Worm (Caenorhabditis elegans) whole organism, late embryonic: ENCODE results near the gene sre-19.
A peak's percentile ranks its signal among the peaks of the same experiment; 100 is the strongest.

Source experiments
- C08G9.2 ChIP-seq: sonication (generic microtip); optimal IDR thresholded peaks from 2 replicates; lab custom pipeline; 2016; ENCODE audit warnings: mild to moderate bottlenecking, missing genetic modification characterization, moderate library complexity, missing compliant biosample characterization
- F13H6.1 ChIP-seq: sonication (generic microtip); optimal IDR thresholded peaks from 2 replicates; lab custom pipeline; 2016; ENCODE audit warnings: missing genetic modification characterization, missing compliant biosample characterization
- K02D7.2 ChIP-seq: sonication (generic microtip); optimal IDR thresholded peaks from 2 replicates; lab custom pipeline; 2017; ENCODE audit warnings: mild to moderate bottlenecking, missing genetic modification characterization, missing compliant biosample characterization
- T23F11.4 ChIP-seq: fragments of 200-800 bp; sonication (Bioruptor generic); optimal IDR thresholded peaks from 2 replicates; lab custom pipeline; 2018; ENCODE audit warnings: mild to moderate bottlenecking, missing genetic modification characterization, missing compliant biosample characterization
- ama-1 ChIP-seq: fragments of 150-350 bp; optimal IDR thresholded peaks from 2 replicates; lab custom pipeline; 2014
- ceh-14 ChIP-seq: sonication (generic microtip); optimal IDR thresholded peaks from 2 replicates; lab custom pipeline; 2016; ENCODE audit warnings: missing genotype, missing genetic modification characterization, missing compliant biosample characterization
- ceh-18 ChIP-seq: sonication (generic microtip); optimal IDR thresholded peaks from 2 replicates; lab custom pipeline; 2016; ENCODE audit warnings: missing genetic modification characterization, missing compliant biosample characterization
- ceh-19 ChIP-seq: fragments of 200-800 bp; sonication (Bioruptor generic); optimal IDR thresholded peaks from 2 replicates; lab custom pipeline; 2018; ENCODE audit warnings: mild to moderate bottlenecking, missing genetic modification characterization, missing compliant biosample characterization
- ceh-31 ChIP-seq: sonication (generic microtip); optimal IDR thresholded peaks from 2 replicates; lab custom pipeline; 2016; ENCODE audit warnings: missing genetic modification characterization, missing compliant biosample characterization
- ceh-34 ChIP-seq: sonication (generic microtip); optimal IDR thresholded peaks from 2 replicates; lab custom pipeline; 2016; ENCODE audit warnings: mild to moderate bottlenecking, missing genetic modification characterization, missing compliant biosample characterization
- ceh-45 ChIP-seq: fragments of 200-800 bp; sonication (Bioruptor generic); IDR thresholded peaks from 2 replicates; pipeline ENCODE4 v1.3.6; 2022; ENCODE audit warnings: missing genetic modification reagents, missing genetic modification characterization, missing compliant biosample characterization
- ceh-48 ChIP-seq: sonication (generic microtip); optimal IDR thresholded peaks from 2 replicates; lab custom pipeline; 2016; ENCODE audit warnings: missing genetic modification characterization, inconsistent platforms, missing compliant biosample characterization
- che-1 ChIP-seq: sonication (generic microtip); optimal IDR thresholded peaks from 2 replicates; lab custom pipeline; 2016; ENCODE audit warnings: mild to moderate bottlenecking, missing genetic modification characterization, missing compliant biosample characterization
- elt-2 ChIP-seq: sonication (generic microtip); optimal IDR thresholded peaks from 2 replicates; lab custom pipeline; 2016; ENCODE audit warnings: missing genetic modification reagents, missing genetic modification characterization, missing compliant biosample characterization
- elt-4 ChIP-seq: sonication (generic microtip); optimal IDR thresholded peaks from 2 replicates; lab custom pipeline; 2016; ENCODE audit warnings: missing genetic modification characterization, missing compliant biosample characterization
- fax-1 ChIP-seq: sonication (generic microtip); optimal IDR thresholded peaks from 2 replicates; lab custom pipeline; 2016; ENCODE audit warnings: missing genotype, missing genetic modification characterization, missing compliant biosample characterization
- fkh-6 ChIP-seq: sonication (generic microtip); optimal IDR thresholded peaks from 2 replicates; lab custom pipeline; 2016; ENCODE audit warnings: missing genetic modification characterization, missing compliant biosample characterization
- gmeb-2 ChIP-seq: sonication (generic microtip); optimal IDR thresholded peaks from 2 replicates; lab custom pipeline; 2016; ENCODE audit warnings: missing genetic modification characterization, inconsistent platforms, missing compliant biosample characterization
- hlh-13 ChIP-seq: fragments of 200-800 bp; sonication (Bioruptor generic); optimal IDR thresholded peaks from 2 replicates; lab custom pipeline; 2018; ENCODE audit warnings: mild to moderate bottlenecking, missing genetic modification characterization, missing compliant biosample characterization
- hlh-15 ChIP-seq: sonication (generic microtip); optimal IDR thresholded peaks from 2 replicates; lab custom pipeline; 2016; ENCODE audit warnings: missing genetic modification characterization, missing compliant biosample characterization
- hlh-30 ChIP-seq: sonication (generic microtip); optimal IDR thresholded peaks from 2 replicates; lab custom pipeline; 2017; ENCODE audit warnings: antibody characterized with exemption, missing genetic modification characterization, missing compliant biosample characterization; ENCODE audit not compliant: insufficient read depth
- hlh-8 ChIP-seq: sonication (generic microtip); optimal IDR thresholded peaks from 2 replicates; lab custom pipeline; 2016; ENCODE audit warnings: missing genotype, missing genetic modification characterization, missing compliant biosample characterization
- mec-3 ChIP-seq: sonication (generic microtip); optimal IDR thresholded peaks from 2 replicates; lab custom pipeline; 2016; ENCODE audit warnings: borderline replicate concordance, missing genetic modification characterization, missing compliant biosample characterization
- nfya-1 ChIP-seq: sonication (generic microtip); optimal IDR thresholded peaks from 2 replicates; lab custom pipeline; 2017; ENCODE audit warnings: missing genetic modification characterization, mild to moderate bottlenecking, missing compliant biosample characterization, antibody characterized with exemption, moderate library complexity
- npax-4 ChIP-seq: sonication (generic microtip); optimal IDR thresholded peaks from 2 replicates; lab custom pipeline; 2016; ENCODE audit warnings: missing genetic modification characterization, missing compliant biosample characterization
- pag-3 ChIP-seq: sonication (generic microtip); optimal IDR thresholded peaks from 2 replicates; lab custom pipeline; 2016; ENCODE audit warnings: missing compliant biosample characterization, missing genetic modification characterization, borderline replicate concordance
- pat-9 ChIP-seq: fragments of 200-800 bp; sonication (Bioruptor generic); optimal IDR thresholded peaks from 2 replicates; lab custom pipeline; 2018; ENCODE audit warnings: mild to moderate bottlenecking, missing genetic modification characterization, moderate library complexity, missing compliant biosample characterization
- pax-1 ChIP-seq: fragments of 150-350 bp; optimal IDR thresholded peaks from 2 replicates; lab custom pipeline; 2014; ENCODE audit warnings: missing biosample characterization, missing genetic modification characterization
- pha-4 ChIP-seq: fragments of 150-350 bp; optimal IDR thresholded peaks from 2 replicates; lab custom pipeline; 2018; ENCODE audit warnings: missing biosample characterization, missing genetic modification reagents, missing genetic modification characterization
- pqm-1 ChIP-seq: sonication (generic microtip); optimal IDR thresholded peaks from 2 replicates; lab custom pipeline; 2016; ENCODE audit warnings: missing genetic modification characterization, missing compliant biosample characterization
- ref-2 ChIP-seq: sonication (generic microtip); optimal IDR thresholded peaks from 2 replicates; lab custom pipeline; 2016; ENCODE audit warnings: missing genetic modification characterization, missing compliant biosample characterization
- sox-2 ChIP-seq: fragments of 200-800 bp; sonication (Bioruptor generic); IDR thresholded peaks from 2 replicates; pipeline ENCODE4 v1.3.6; 2022; ENCODE audit warnings: missing genetic modification reagents, missing genetic modification characterization, missing compliant biosample characterization
- tbx-2 ChIP-seq: sonication (generic microtip); optimal IDR thresholded peaks from 2 replicates; lab custom pipeline; 2016; ENCODE audit warnings: missing genetic modification characterization, missing compliant biosample characterization
- unc-3 ChIP-seq, 2 experiments: fragments of 200-800 bp in 1 of 2; sonication (Bioruptor generic) in 1 of 2; sonication (generic microtip) in 1 of 2; conservative IDR thresholded peaks in 1 of 2; optimal IDR thresholded peaks in 1 of 2; 2 replicates each; pipeline versions ENCODE4 v1.3.6 to Lab custom; 2016 to 2022; ENCODE audit warnings: missing compliant biosample characterization in 2 of 2, missing genetic modification characterization in 2 of 2, missing genetic modification reagents in 1 of 2
- unc-42 ChIP-seq: sonication (generic microtip); optimal IDR thresholded peaks from 2 replicates; lab custom pipeline; 2016; ENCODE audit warnings: missing genotype, missing genetic modification characterization, missing compliant biosample characterization
- unc-55 ChIP-seq: sonication (generic microtip); optimal IDR thresholded peaks from 2 replicates; lab custom pipeline; 2017; ENCODE audit warnings: missing biosample characterization, missing genetic modification reagents, missing genetic modification characterization
- unc-86 ChIP-seq: sonication (generic microtip); optimal IDR thresholded peaks from 2 replicates; lab custom pipeline; 2016; ENCODE audit warnings: missing genetic modification characterization, missing compliant biosample characterization
- zip-5 ChIP-seq: sonication (generic microtip); optimal IDR thresholded peaks from 2 replicates; lab custom pipeline; 2016; ENCODE audit warnings: missing genetic modification characterization, missing compliant biosample characterization
- ztf-16 ChIP-seq: sonication (generic microtip); optimal IDR thresholded peaks from 2 replicates; lab custom pipeline; 2017; ENCODE audit warnings: missing genetic modification characterization, missing compliant biosample characterization

Gene sre-19

ce11 chrIV:12261353-12261752, 22.6 kb upstream of the sre-19 start, which contains the start of gene sre-14:
Gene sre-14 (minus strand): TSS chrIV:12261453.
- no peak for TF ChIP-seq zip-5 (tag; lab: Kevin White, UChicago)

- TF ChIP-seq gmeb-2 (tag; lab: Kevin White, UChicago) (no peak), pax-1 (tag; lab: Kevin White, UChicago) (no peak), hlh-13 (GFP tag; lab: Kevin White, UChicago) (no peak), tbx-2 (peak; percentile 40), elt-2 (no peak), ceh-34 (tag; lab: Kevin White, UChicago) (peak; percentile 4), npax-4 (tag; lab: Kevin White, UChicago) (no peak), pag-3 (tag; lab: Kevin White, UChicago) (no peak), pha-4 (tag; lab: Kevin White, UChicago) (no peak), nfya-1 (no peak), ceh-48 (tag; lab: Kevin White, UChicago) (no peak), hlh-30 (tag; lab: Kevin White, UChicago) (no peak), unc-42 (tag; lab: Kevin White, UChicago) (peak; percentile 8), hlh-8 (tag; lab: Kevin White, UChicago) (no peak), ceh-14 (tag; lab: Kevin White, UChicago) (no peak), ceh-31 (peak; percentile 8), T23F11.4 (GFP tag; lab: Kevin White, UChicago) (no peak)
These were observed 20.6 kb upstream of the sre-19 start, which contains the start of gene Y39C12A.9 for ce11 chrIV:12259161-12259870. Gene Y39C12A.9 (minus strand): TSS chrIV:12259211.

ce11 chrIV:12252579-12252978, 13.8 kb upstream of the sre-19 start, which contains the start of gene dnj-26:
Gene dnj-26 (minus strand): TSS chrIV:12252679.
- TF ChIP-seq gmeb-2 (tag; lab: Kevin White, UChicago) (no peak), ztf-16 (no peak), che-1 (tag; lab: Kevin White, UChicago) (no peak), ceh-18 (no peak), C08G9.2 (no peak), unc-55 (no peak), mec-3 (tag; lab: Kevin White, UChicago) (no peak)

- no peak for TF ChIP-seq ceh-19 (GFP tag; lab: Kevin White, UChicago)
- TF ChIP-seq unc-86 (tag; lab: Kevin White, UChicago), result no peak
- no peak for TF ChIP-seq pqm-1 (tag; lab: Kevin White, UChicago)
- TF ChIP-seq hlh-15 (tag; lab: Kevin White, UChicago), result no peak
- TF ChIP-seq ama-1 (lab: Kevin White, UChicago), result no peak
- TF ChIP-seq pag-3 (tag; lab: Kevin White, UChicago), result no peak
- no peak for TF ChIP-seq F13H6.1 (tag; lab: Kevin White, UChicago)
- TF ChIP-seq pat-9, result no peak
- TF ChIP-seq ceh-45 (GFP tag; lab: Robert Waterston, UW), result no peak
- no peak for TF ChIP-seq fkh-6 (tag; lab: Kevin White, UChicago)
- TF ChIP-seq elt-4 (tag; lab: Kevin White, UChicago), result no peak
- no peak for TF ChIP-seq unc-42 (tag; lab: Kevin White, UChicago)
- no peak for TF ChIP-seq elt-2
- TF ChIP-seq ceh-34 (tag; lab: Kevin White, UChicago), result no peak
- TF ChIP-seq sox-2 (GFP tag; lab: Robert Waterston, UW), result no peak
- no peak for TF ChIP-seq ref-2 (tag; lab: Kevin White, UChicago)
- no peak for TF ChIP-seq K02D7.2
- TF ChIP-seq unc-3 (GFP tag; conservative IDR thresholded peaks at IDR 0.05; lab: Robert Waterston, UW), result no peak
- no peak for TF ChIP-seq unc-3 (tag; optimal IDR thresholded peaks at IDR 0.05; lab: Kevin White, UChicago)
- TF ChIP-seq fax-1 (tag; lab: Kevin White, UChicago), result no peak
- no peak for TF ChIP-seq C08G9.2
These were observed 6.0 kb upstream of the sre-19 start, which contains the start of gene sre-15 for ce11 chrIV:12244706-12245105. Gene sre-15 (minus strand): TSS chrIV:12244806.
